Fruit fly (Drosophila melanogaster): ENCODE measurements around the gene Nnf1b.

Nnf1b gene

DNA sequence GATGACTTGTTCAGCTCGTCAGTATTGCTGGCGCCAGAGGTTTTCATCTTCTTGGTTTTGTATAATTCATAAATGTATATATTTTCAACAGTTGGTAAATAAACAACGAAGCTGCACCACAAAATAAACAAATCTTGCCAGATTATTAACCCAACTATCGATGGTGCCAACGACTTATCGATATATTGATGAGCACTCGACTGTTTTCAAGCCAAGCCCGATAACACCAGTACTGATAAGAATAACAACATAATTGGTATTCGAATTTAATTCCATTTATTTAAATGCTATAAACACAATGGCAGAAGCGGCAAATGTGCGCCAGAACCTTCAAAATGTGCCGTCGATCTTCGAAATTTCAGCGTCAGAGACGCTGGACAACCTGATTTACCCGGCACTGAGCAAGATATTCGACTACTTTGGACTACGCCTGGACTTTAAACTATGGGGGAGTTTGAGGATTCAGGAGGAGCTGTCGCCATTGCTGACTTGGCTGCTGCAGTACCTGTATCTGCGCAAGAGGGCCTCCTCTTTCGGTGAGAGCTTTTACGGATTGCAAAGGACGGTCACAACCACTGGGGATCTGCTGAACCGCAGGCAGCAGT is 5.5 kb downstream of the Nnf1b start, which contains the start of the genes Saf6 and Pex12 (continued):
- TF ChIP-seq MTF-1 (GFP tag; optimal IDR thresholded peaks at IDR 0.05; ENCODE audit: borderline replicate concordance): no peak
- TF ChIP-seq z (GFP tag; IDR thresholded peaks at IDR 0.05): no peak
- no peak for TF ChIP-seq CG18764 (GFP tag; optimal IDR thresholded peaks at IDR 0.05)
- TF ChIP-seq CG10267 (tag; optimal IDR thresholded peaks at IDR 0.05): peak; percentile 20
- no peak for TF ChIP-seq CG10366 (GFP tag; IDR thresholded peaks at IDR 0.05)
- TF ChIP-seq CG16779 (GFP tag; IDR thresholded peaks at IDR 0.05): no peak
- TF ChIP-seq mld (GFP tag; IDR thresholded peaks at IDR 0.05; ENCODE audit: partially characterized antibody): 0 out of 3 replicates have a peak, but pooled peaks have one; percentile 51
- no peak for TF ChIP-seq CG4854 (GFP tag; optimal IDR thresholded peaks at IDR 0.05)
- no peak for TF ChIP-seq Camta (GFP tag; optimal IDR thresholded peaks at IDR 0.05)
- no peak for TF ChIP-seq CHES-1-like (GFP tag; optimal IDR thresholded peaks at IDR 0.05)
- peak; percentile 75 for TF ChIP-seq ato (GFP tag; IDR thresholded peaks at IDR 0.05; ENCODE audit: partially characterized antibody)
- TF ChIP-seq fru (optimal IDR thresholded peaks at IDR 0.05): no peak
- no peak for TF ChIP-seq CG14441 (GFP tag; IDR thresholded peaks at IDR 0.05)
- TF ChIP-seq pnt (GFP tag; optimal IDR thresholded peaks at IDR 0.05): no peak
- TF ChIP-seq CG13775 (GFP tag; optimal IDR thresholded peaks at IDR 0.05): peak; percentile 8
- TF ChIP-seq CG9817 (tag; optimal IDR thresholded peaks at IDR 0.05): no peak
- TF ChIP-seq Tbp (GFP tag; optimal IDR thresholded peaks at IDR 0.05): no peak
- TF ChIP-seq Oaz (GFP tag; IDR thresholded peaks at IDR 0.05): no peak
- TF ChIP-seq chif (GFP tag; optimal IDR thresholded peaks at IDR 0.05): no peak
- TF ChIP-seq exex (tag; optimal IDR thresholded peaks at IDR 0.05): peak; percentile 47
- TF ChIP-seq Med (GFP tag): peak; percentile 75
- TF ChIP-seq peb (GFP tag; IDR thresholded peaks at IDR 0.05): no peak
- peak; percentile 26 for TF ChIP-seq CG10979 (tag; optimal IDR thresholded peaks at IDR 0.05)
- TF ChIP-seq CG31365 (tag; optimal IDR thresholded peaks at IDR 0.05): no peak
- TF ChIP-seq CG16863 (GFP tag; optimal IDR thresholded peaks at IDR 0.05): no peak
- TF ChIP-seq gce (GFP tag; IDR thresholded peaks at IDR 0.05): no peak
- peak in 1 of 2 experiments; percentile 54 for TF ChIP-seq insv (GFP tag; optimal IDR thresholded peaks at IDR 0.05)
- TF ChIP-seq Kr (GFP tag; optimal IDR thresholded peaks at IDR 0.05): no peak
- TF ChIP-seq stwl (tag; optimal IDR thresholded peaks at IDR 0.05): peak; percentile 45
- TF ChIP-seq jumu (GFP tag; optimal IDR thresholded peaks at IDR 0.05): no peak
- TF ChIP-seq CG4617 (GFP tag; optimal IDR thresholded peaks at IDR 0.05; ENCODE audit: borderline replicate concordance): peak; percentile 70
- peak; percentile 3 for TF ChIP-seq nmo (GFP tag; optimal IDR thresholded peaks at IDR 0.05)
- no peak for TF ChIP-seq CG9727 (GFP tag; optimal IDR thresholded peaks at IDR 0.05)
- TF ChIP-seq amos (GFP tag; IDR thresholded peaks at IDR 0.05; ENCODE audit: partially characterized antibody): peak; percentile 79
- TF ChIP-seq CG4730 (GFP tag; IDR thresholded peaks at IDR 0.05): no peak
- TF ChIP-seq bsh (GFP tag; optimal IDR thresholded peaks at IDR 0.05): no peak
- peak; percentile 76 for TF ChIP-seq Doc3 (GFP tag; IDR thresholded peaks at IDR 0.05; ENCODE audit: partially characterized antibody)
- TF ChIP-seq CG1529 (GFP tag; optimal IDR thresholded peaks at IDR 0.05): no peak
- no peak for TF ChIP-seq CG6854 (GFP tag; optimal IDR thresholded peaks at IDR 0.05)
- TF ChIP-seq CG18476 (GFP tag; optimal IDR thresholded peaks at IDR 0.05): no peak
- TF ChIP-seq zen2 (GFP tag; IDR thresholded peaks at IDR 0.05; ENCODE audit: partially characterized antibody): peak; percentile 85
- TF ChIP-seq ems (GFP tag; optimal IDR thresholded peaks at IDR 0.05): no peak
- TF ChIP-seq CG12299 (tag; optimal IDR thresholded peaks at IDR 0.05): no peak
- no peak for TF ChIP-seq hth (optimal IDR thresholded peaks at IDR 0.05)
- TF ChIP-seq nom (GFP tag; optimal IDR thresholded peaks at IDR 0.05): peak; percentile 65
- no peak for TF ChIP-seq CG2120 (GFP tag; optimal IDR thresholded peaks at IDR 0.05)
- TF ChIP-seq Pdp1 (GFP tag; optimal IDR thresholded peaks at IDR 0.05): peak in 1 of 2 experiments; percentile 21
- no peak for TF ChIP-seq prd (optimal IDR thresholded peaks at IDR 0.05)
- TF ChIP-seq prd (GFP tag; IDR thresholded peaks at IDR 0.05): no peak
- no peak for TF ChIP-seq CG3065 (GFP tag; optimal IDR thresholded peaks at IDR 0.05)
- no peak for TF ChIP-seq C15 (GFP tag; IDR thresholded peaks at IDR 0.05)

Measured in whole organism, embryonic.